Fruit fly (Drosophila melanogaster): ENCODE data around the gene sina.

The sina gene

dm6 chr3L:16896408-16896807 is 42.9 kb downstream of the sina start (continued):
- TF ChIP-seq CG13424 (tag; optimal IDR thresholded peaks at IDR 0.05) (no peak), E2f1 (GFP tag; IDR thresholded peaks at IDR 0.05) (no peak), Dip3 (GFP tag; optimal IDR thresholded peaks at IDR 0.05) (no peak), sob (GFP tag; IDR thresholded peaks at IDR 0.05) (peak; percentile 31; the same call in 1 of the 2 replicates), trem (tag; optimal IDR thresholded peaks at IDR 0.05) (no peak), BEAF-32 (GFP tag; optimal IDR thresholded peaks at IDR 0.05) (peak; percentile 32), Doc2 (GFP tag; IDR thresholded peaks at IDR 0.05) (no peak), Eip74EF (GFP tag; optimal IDR thresholded peaks at IDR 0.05) (no peak), ewg (GFP tag; optimal IDR thresholded peaks at IDR 0.05) (no peak), hbn (GFP tag; IDR thresholded peaks at IDR 0.05; ENCODE audit: partially characterized antibody) (no peak), Doc3 (GFP tag; IDR thresholded peaks at IDR 0.05; ENCODE audit: partially characterized antibody) (no peak), sima (GFP tag; optimal IDR thresholded peaks at IDR 0.05) (no peak), CG2875 (GFP tag; optimal IDR thresholded peaks at IDR 0.05) (no peak), exex (tag; optimal IDR thresholded peaks at IDR 0.05) (no peak), CG13287 (GFP tag; IDR thresholded peaks at IDR 0.05; ENCODE audit: partially characterized antibody) (peak; percentile 24; the same call in 1 of the 2 replicates), Ssrp (tag; optimal IDR thresholded peaks at IDR 0.05) (no peak), BtbVII (GFP tag; optimal IDR thresholded peaks at IDR 0.05) (no peak), CG13296 (GFP tag; optimal IDR thresholded peaks at IDR 0.05) (no peak), Sry-β (GFP tag; optimal IDR thresholded peaks at IDR 0.05) (no peak), Poxn (GFP tag; IDR thresholded peaks at IDR 0.05) (no peak), YL-1 (GFP tag; optimal IDR thresholded peaks at IDR 0.05) (no peak), phol (tag; optimal IDR thresholded peaks at IDR 0.05) (no peak), CG15073 (GFP tag; optimal IDR thresholded peaks at IDR 0.05) (no peak), E2f2 (GFP tag; IDR thresholded peaks at IDR 0.05) (0 out of 2 replicates have a peak, but pooled peaks have one; percentile 16), NC2β (GFP tag; optimal IDR thresholded peaks at IDR 0.05) (no peak), CG7928 (GFP tag; optimal IDR thresholded peaks at IDR 0.05) (no peak), CG15269 (tag; optimal IDR thresholded peaks at IDR 0.05) (no peak), nerfin-1 (tag; optimal IDR thresholded peaks at IDR 0.05) (no peak), Neu2 (GFP tag; optimal IDR thresholded peaks at IDR 0.05; ENCODE audit: borderline replicate concordance) (no peak), oc (tag; optimal IDR thresholded peaks at IDR 0.05) (no peak), CG10654 (GFP tag; optimal IDR thresholded peaks at IDR 0.05) (no peak), CG1603 (tag; optimal IDR thresholded peaks at IDR 0.05) (no peak), Lpt (GFP tag; optimal IDR thresholded peaks at IDR 0.05) (no peak), Dbx (GFP tag; IDR thresholded peaks at IDR 0.05) (peak; percentile 22; the same call in 1 of the 3 replicates), CG34224 (GFP tag; IDR thresholded peaks at IDR 0.05; ENCODE audit: partially characterized antibody) (peak; percentile 42; the same call in 1 of the 3 replicates), ato (GFP tag; IDR thresholded peaks at IDR 0.05; ENCODE audit: partially characterized antibody) (no peak), jumu (GFP tag; optimal IDR thresholded peaks at IDR 0.05) (no peak), MBD-R2 (GFP tag; IDR thresholded peaks at IDR 0.05) (no peak), CG8924 (tag; optimal IDR thresholded peaks at IDR 0.05) (no peak), CG2116 (GFP tag; optimal IDR thresholded peaks at IDR 0.05) (no peak), Nf-YA (GFP tag; IDR thresholded peaks at IDR 0.05) (no peak), Sin3A (optimal IDR thresholded peaks at IDR 0.05) (no peak), fd102C (GFP tag; optimal IDR thresholded peaks at IDR 0.05) (no peak), Adf1 (GFP tag; IDR thresholded peaks at IDR 0.05) (peak; percentile 37; the same call in 1 of the 2 replicates), emc (GFP tag; optimal IDR thresholded peaks at IDR 0.05) (no peak), gcm2 (GFP tag; optimal IDR thresholded peaks at IDR 0.05) (no peak), Fer1 (GFP tag; optimal IDR thresholded peaks at IDR 0.05) (no peak), cwo (GFP tag; optimal IDR thresholded peaks at IDR 0.05) (no peak), slou (GFP tag; optimal IDR thresholded peaks at IDR 0.05) (no peak), stwl (tag; optimal IDR thresholded peaks at IDR 0.05) (no peak)
